Worm (Caenorhabditis elegans) whole organism, young adult: ENCODE results near the gene efl-1.
"Not testable (repeated sequence)": the region's sequence is repeated elsewhere in the genome, so short reads cannot be mapped to it uniquely, and the experiment has no call there.

Experiments used
- B0261.1 ChIP-seq: sonication (generic microtip); optimal IDR thresholded peaks from 2 replicates; lab custom pipeline; 2016; ENCODE audit warnings: mild to moderate bottlenecking, missing genetic modification characterization, moderate library complexity, missing compliant biosample characterization
- C17E4.6 ChIP-seq: fragments of 200-800 bp; sonication (Bioruptor generic); IDR thresholded peaks from 2 replicates; pipeline ENCODE4 v1.3.6; 2022; ENCODE audit warnings: missing genetic modification reagents, missing genetic modification characterization, missing compliant biosample characterization
- D2030.7 ChIP-seq: fragments of 200-800 bp; sonication (Bioruptor generic); IDR thresholded peaks from 2 replicates; pipeline ENCODE4 v1.3.6; 2022; ENCODE audit warnings: missing genetic modification reagents, missing genetic modification characterization, missing compliant biosample characterization
- ama-1 ChIP-seq, 3 experiments: fragments of 150-350 bp in 1 of 3; sonication (generic microtip) in 2 of 3; optimal IDR thresholded peaks; 2 replicates each; lab custom pipeline; 2014 to 2018; ENCODE audit warnings: missing biosample characterization in 2 of 3, missing genetic modification characterization in 2 of 3, missing genetic modification reagents in 2 of 3
- atf-7 ChIP-seq: sonication (generic microtip); optimal IDR thresholded peaks from 2 replicates; lab custom pipeline; 2017; ENCODE audit warnings: mild to moderate bottlenecking, missing genetic modification characterization, missing compliant biosample characterization
- cebp-2 ChIP-seq: fragments of 200-800 bp; sonication (Bioruptor generic); IDR thresholded peaks from 2 replicates; pipeline ENCODE4 v1.3.6; 2022; ENCODE audit warnings: missing genetic modification characterization, missing compliant biosample characterization
- ceh-100 ChIP-seq: fragments of 200-800 bp; sonication (Bioruptor generic); IDR thresholded peaks from 2 replicates; pipeline ENCODE4 v1.3.6; 2022; ENCODE audit warnings: missing genetic modification reagents, missing genetic modification characterization, missing compliant biosample characterization
- ekl-4 ChIP-seq: fragments of 200-800 bp; sonication (Bioruptor generic); IDR thresholded peaks from 2 replicates; pipeline ENCODE4 v1.3.6; 2022; ENCODE audit warnings: missing genetic modification reagents, missing genetic modification characterization, missing compliant biosample characterization
- him-1 ChIP-seq: sonication (generic microtip); optimal IDR thresholded peaks from 2 replicates; lab custom pipeline; 2016; ENCODE audit warnings: missing genotype, missing genetic modification reagents, missing genetic modification characterization, missing compliant biosample characterization
- rpc-1 ChIP-seq, 2 experiments: fragments of 150-350 bp in 1 of 2; sonication (generic microtip) in 1 of 2; optimal IDR thresholded peaks; 2 replicates each; lab custom pipeline; 2014 to 2018; ENCODE audit warnings: missing biosample characterization in 1 of 2, missing genetic modification characterization in 1 of 2, missing genetic modification reagents in 1 of 2, missing genotype in 1 of 2

DNA sequence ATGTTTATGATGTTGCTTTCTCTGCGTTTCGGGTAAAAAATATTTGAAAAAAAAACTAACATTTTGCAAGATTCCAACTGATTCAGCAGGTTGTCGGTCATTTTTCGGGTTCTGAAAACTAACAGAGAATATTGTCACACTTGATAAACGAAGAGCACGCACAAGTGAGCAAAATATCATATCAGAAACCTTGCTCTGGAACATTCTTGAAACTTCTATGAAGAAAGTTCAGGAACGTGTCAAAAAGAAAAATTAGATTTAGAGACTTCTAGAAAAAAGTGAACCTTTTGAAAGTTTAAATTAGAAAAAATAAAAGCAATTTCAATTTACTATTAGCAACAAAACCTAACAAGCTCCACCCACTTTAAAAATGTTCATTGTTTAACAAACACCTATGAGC lies 17.5 kb downstream of the efl-1 start, which contains the start of gene fbxa-112:
- TF ChIP-seq C17E4.6; D2030.7 (GFP tag; lab: Robert Waterston, UW); rpc-1 (optimal IDR thresholded peaks at IDR 0.05; lab: Kevin White, UChicago); rpc-1 (tag; optimal IDR thresholded peaks at IDR 0.05; lab: Kevin White, UChicago); ceh-100 (GFP tag; lab: Robert Waterston, UW); atf-7 (tag; lab: Kevin White, UChicago); cebp-2; B0261.1 (tag; lab: Kevin White, UChicago); him-1 (tag; lab: Kevin White, UChicago); ama-1 (optimal IDR thresholded peaks at IDR 0.05; lab: Kevin White, UChicago); ama-1 (GFP tag; optimal IDR thresholded peaks at IDR 0.05; lab: Kevin White, UChicago); ekl-4 (GFP tag; lab: Robert Waterston, UW): not testable (repeated sequence)
